Worm (Caenorhabditis elegans): Measurements from ENCODE around the gene T13B5.9.
"Not testable (repeated sequence)": the region's sequence is repeated elsewhere in the genome, so short reads cannot be mapped to it uniquely, and the experiment has no call there.

ce11 chrII:1134314-1135108 lies 30.2 kb upstream of the T13B5.9 start:
- TF ChIP-seq unc-39 (tag; optimal IDR thresholded peaks at IDR 0.05); snpc-4 (tag; optimal IDR thresholded peaks at IDR 0.05); unc-62 (GFP tag; optimal IDR thresholded peaks at IDR 0.05); nhr-28 (tag; optimal IDR thresholded peaks at IDR 0.05); lsy-2 (tag; optimal IDR thresholded peaks at IDR 0.05); ces-1 (GFP tag; optimal IDR thresholded peaks at IDR 0.05); mep-1 (tag; optimal IDR thresholded peaks at IDR 0.05); blmp-1 (tag; optimal IDR thresholded peaks at IDR 0.05); hlh-1 (tag; optimal IDR thresholded peaks at IDR 0.05); nhr-76 (tag; optimal IDR thresholded peaks at IDR 0.05); mab-5 (tag; optimal IDR thresholded peaks at IDR 0.05); nhr-12 (tag; optimal IDR thresholded peaks at IDR 0.05): not testable (repeated sequence)
- TF ChIP-seq sptf-1 (tag; optimal IDR thresholded peaks at IDR 0.05), result peak; percentile 47

Measured in whole organism, mixed stage, embryonic.